Worm (Caenorhabditis elegans) whole organism, late embryonic: ENCODE measurements around the gene C05B5.1.

ENCODE experiments used
- Y22D7AL.16 ChIP-seq: sonication (generic microtip); optimal IDR thresholded peaks from 2 replicates; lab custom pipeline; 2016; ENCODE audit warnings: missing genetic modification characterization, missing compliant biosample characterization
- ama-1 ChIP-seq: fragments of 150-350 bp; optimal IDR thresholded peaks from 2 replicates; lab custom pipeline; 2014
- ceh-24 ChIP-seq: sonication (generic microtip); optimal IDR thresholded peaks from 2 replicates; lab custom pipeline; 2016; ENCODE audit warnings: mild to moderate bottlenecking, missing genetic modification characterization, missing compliant biosample characterization
- ceh-9 ChIP-seq: sonication (generic microtip); optimal IDR thresholded peaks from 2 replicates; lab custom pipeline; 2016; ENCODE audit warnings: mild to moderate bottlenecking, missing genetic modification characterization, inconsistent platforms, missing compliant biosample characterization
- elt-4 ChIP-seq: sonication (generic microtip); optimal IDR thresholded peaks from 2 replicates; lab custom pipeline; 2016; ENCODE audit warnings: missing genetic modification characterization, missing compliant biosample characterization
- gmeb-2 ChIP-seq: sonication (generic microtip); optimal IDR thresholded peaks from 2 replicates; lab custom pipeline; 2016; ENCODE audit warnings: missing genetic modification characterization, inconsistent platforms, missing compliant biosample characterization
- hlh-30 ChIP-seq: sonication (generic microtip); optimal IDR thresholded peaks from 2 replicates; lab custom pipeline; 2017; ENCODE audit warnings: antibody characterized with exemption, missing genetic modification characterization, missing compliant biosample characterization; ENCODE audit not compliant: insufficient read depth
- pax-1 ChIP-seq: fragments of 150-350 bp; optimal IDR thresholded peaks from 2 replicates; lab custom pipeline; 2014; ENCODE audit warnings: missing biosample characterization, missing genetic modification characterization
- pqm-1 ChIP-seq: sonication (generic microtip); optimal IDR thresholded peaks from 2 replicates; lab custom pipeline; 2016; ENCODE audit warnings: missing genetic modification characterization, missing compliant biosample characterization
- unc-55 ChIP-seq: sonication (generic microtip); optimal IDR thresholded peaks from 2 replicates; lab custom pipeline; 2017; ENCODE audit warnings: missing biosample characterization, missing genetic modification reagents, missing genetic modification characterization
- ztf-16 ChIP-seq: sonication (generic microtip); optimal IDR thresholded peaks from 2 replicates; lab custom pipeline; 2017; ENCODE audit warnings: missing genetic modification characterization, missing compliant biosample characterization

- TF ChIP-seq ama-1 (lab: Kevin White, UChicago) (no peak), pqm-1 (tag; lab: Kevin White, UChicago) (no peak), hlh-30 (tag; lab: Kevin White, UChicago) (no peak), ceh-9 (tag; lab: Kevin White, UChicago) (no peak), elt-4 (tag; lab: Kevin White, UChicago) (no peak), gmeb-2 (tag; lab: Kevin White, UChicago) (no peak), unc-55 (GFP tag; lab: Kevin White, UChicago) (no peak), Y22D7AL.16 (no peak), ceh-24 (tag; lab: Kevin White, UChicago) (no peak), ztf-16 (no peak), pax-1 (no peak)
Measured at ce11 chrIII:9972192-9972811, 15.9 kb downstream of the C05B5.1 start.
